Worm (Caenorhabditis elegans) whole organism, L4 larva: ENCODE measurements around the gene F14F7.5.
A peak's percentile ranks its signal among the peaks of the same experiment; 100 is the strongest.

ENCODE experiments used
- F44E2.7 ChIP-seq: fragments of 200-800 bp; sonication (Bioruptor generic); IDR thresholded peaks from 2 replicates; pipeline ENCODE4 v2.1.2; 2022; ENCODE audit warnings: missing genetic modification characterization, missing compliant biosample characterization
- ZK546.5 ChIP-seq, 2 experiments: sonication (generic microtip); optimal IDR thresholded peaks; 2 replicates each; lab custom pipeline; 2017; ENCODE audit warnings: missing biosample characterization in 2 of 2, missing genetic modification characterization in 2 of 2
- daf-16 ChIP-seq, 3 experiments: sonication (generic microtip); optimal IDR thresholded peaks; 2 replicates each; lab custom pipeline; 2016 to 2017; ENCODE audit warnings: missing genetic modification characterization in 3 of 3, missing genetic modification reagents in 3 of 3, mild to moderate bottlenecking in 2 of 3, missing compliant biosample characterization in 2 of 3, missing biosample characterization in 1 of 3, moderate library complexity in 1 of 3
- egl-43 ChIP-seq: fragments of 200-800 bp; sonication (Bioruptor generic); IDR thresholded peaks from 2 replicates; pipeline ENCODE4 v1.3.6; 2022; ENCODE audit warnings: missing genetic modification reagents, missing genetic modification characterization, missing compliant biosample characterization
- lsy-2 ChIP-seq, 2 experiments: fragments of 150-350 bp in 1 of 2; sonication (generic microtip) in 1 of 2; optimal IDR thresholded peaks; 2 replicates each; lab custom pipeline; 2014 to 2017; ENCODE audit warnings: missing biosample characterization in 2 of 2, missing genetic modification characterization in 2 of 2
- skn-1 ChIP-seq: fragments of 150-350 bp; optimal IDR thresholded peaks from 2 replicates; lab custom pipeline; 2014; ENCODE audit warnings: missing biosample characterization, missing genetic modification characterization
- unc-130 ChIP-seq: sonication (generic microtip); optimal IDR thresholded peaks from 2 replicates; lab custom pipeline; 2016; ENCODE audit warnings: missing genetic modification reagents, missing genetic modification characterization, missing compliant biosample characterization
- ztf-11 ChIP-seq: fragments of 150-350 bp; optimal IDR thresholded peaks from 2 replicates; lab custom pipeline; 2014; ENCODE audit warnings: missing biosample characterization, missing genetic modification characterization

- no peak for TF ChIP-seq ztf-11
- no peak for TF ChIP-seq skn-1 (tag; lab: Kevin White, UChicago)
- TF ChIP-seq egl-43 = peak; percentile 85
- no peak for TF ChIP-seq F44E2.7 (GFP tag; lab: Robert Waterston, UW)
- no peak for TF ChIP-seq unc-130 (GFP tag; lab: Kevin White, UChicago)
- TF ChIP-seq ZK546.5 (tag; optimal IDR thresholded peaks at IDR 0.05; lab: Kevin White, UChicago) = no peak
- peak; percentile 87 to 89 for TF ChIP-seq lsy-2 (tag; optimal IDR thresholded peaks at IDR 0.05; lab: Kevin White, UChicago)
- TF ChIP-seq daf-16 (GFP tag; optimal IDR thresholded peaks at IDR 0.05; lab: Kevin White, UChicago) = peak; percentile 31 to 77
- TF ChIP-seq daf-16 (tag; optimal IDR thresholded peaks at IDR 0.05; lab: Kevin White, UChicago) = peak; percentile 84
These were observed 30.7 kb downstream of the F14F7.5 start for ce11 chrIII:13062414-13062965.
